Worm (Caenorhabditis elegans): ENCODE data around the gene F37A4.5.

DNA sequence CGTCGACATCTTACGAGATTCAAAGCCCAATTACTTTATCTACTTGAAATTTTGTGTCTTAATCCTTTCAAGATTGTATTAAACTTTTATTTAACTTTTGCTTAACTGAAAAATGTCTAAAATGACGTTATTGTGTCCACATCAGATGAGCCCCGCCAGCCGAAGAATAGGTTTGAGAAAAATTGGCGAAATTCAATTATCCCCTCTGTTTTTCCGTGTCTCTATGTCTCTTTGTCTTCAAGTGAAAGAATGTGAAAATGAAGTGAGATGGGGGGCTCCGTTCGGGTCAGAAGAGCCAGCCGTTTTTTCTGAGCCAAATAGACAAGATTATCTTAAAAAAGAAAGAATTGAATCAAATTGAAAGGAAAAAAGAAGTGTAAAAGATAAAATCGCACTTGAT lies 34.4 kb upstream of the F37A4.5 start:
- TF ChIP-seq T22C8.4 (GFP tag; IDR thresholded peaks at IDR 0.05) = no peak
- no peak for TF ChIP-seq ztf-23 (GFP tag; IDR thresholded peaks at IDR 0.05)

Measured in whole organism, midembryonic.